Fruit fly (Drosophila melanogaster) whole organism, wandering third instar larva: ENCODE measurements around the gene Tk.

Source experiments
- Abd-B ChIP-seq: fragments of >200 bp; optimal IDR thresholded peaks from 2 replicates; lab custom pipeline; 2017; ENCODE audit warnings: missing biosample characterization, missing genetic modification characterization
- CG32264 ChIP-seq: fragments of 200-800 bp; sonication (Bioruptor generic); optimal IDR thresholded peaks from 2 replicates; lab custom pipeline; 2016; ENCODE audit warnings: missing biosample characterization, missing genetic modification characterization
- CG9705 ChIP-seq: fragments of 200-800 bp; sonication (Bioruptor generic); optimal IDR thresholded peaks from 2 replicates; lab custom pipeline; 2018; ENCODE audit warnings: missing biosample characterization, mild to moderate bottlenecking, missing genetic modification characterization
- CrebA ChIP-seq: fragments of 200-800 bp; sonication (Bioruptor generic); optimal IDR thresholded peaks from 2 replicates; lab custom pipeline; 2016; ENCODE audit warnings: missing biosample characterization, mild to moderate bottlenecking, missing genetic modification characterization, borderline replicate concordance
- Dfd ChIP-seq: fragments of >200 bp; optimal IDR thresholded peaks from 2 replicates; lab custom pipeline; 2017; ENCODE audit warnings: missing biosample characterization, missing genetic modification characterization
- Dif ChIP-seq: fragments of 200-275, 200-300 bp; sonication (Bioruptor generic); optimal IDR thresholded peaks from 2 replicates; lab custom pipeline; 2018; ENCODE audit warnings: missing biosample characterization, missing genetic modification characterization; ENCODE audit not compliant: partially characterized antibody
- GATAd ChIP-seq: sonication (Bioruptor generic); optimal IDR thresholded peaks from 2 replicates; lab custom pipeline; 2016; ENCODE audit warnings: missing biosample characterization, missing genetic modification characterization
- HLH106 ChIP-seq: fragments of 200-800 bp; optimal IDR thresholded peaks from 3 replicates; lab custom pipeline; 2019; ENCODE audit warnings: missing biosample characterization, mild to moderate bottlenecking, missing genetic modification characterization, moderate library complexity
- Hnf4 ChIP-seq: fragments of 200-800 bp; sonication (Bioruptor generic); optimal IDR thresholded peaks from 2 replicates; lab custom pipeline; 2016; ENCODE audit warnings: missing biosample characterization, mild to moderate bottlenecking, missing genetic modification characterization
- Hr78 ChIP-seq: fragments of >200 bp; optimal IDR thresholded peaks from 2 replicates; lab custom pipeline; 2017; ENCODE audit warnings: missing biosample characterization, missing genetic modification characterization
- Hr83 ChIP-seq: fragments of 200-300 bp; sonication (Bioruptor generic); optimal IDR thresholded peaks from 2 replicates; lab custom pipeline; 2016; ENCODE audit warnings: missing biosample characterization, mild to moderate bottlenecking, missing genetic modification characterization, moderate library complexity; ENCODE audit not compliant: poor library complexity, severe bottlenecking
- Jra ChIP-seq: sonication (Bioruptor generic); optimal IDR thresholded peaks from 2 replicates; lab custom pipeline; 2016; ENCODE audit warnings: missing biosample characterization, missing genetic modification characterization
- Mio ChIP-seq: sonication (Bioruptor generic); optimal IDR thresholded peaks from 2 replicates; lab custom pipeline; 2016; ENCODE audit warnings: missing biosample characterization, missing genetic modification characterization
- Myc ChIP-seq: fragments of >200 bp; optimal IDR thresholded peaks from 2 replicates; lab custom pipeline; 2017
- N ChIP-seq: fragments of >200 bp; optimal IDR thresholded peaks from 2 replicates; lab custom pipeline; 2018; ENCODE audit warnings: missing biosample characterization, missing external identifiers, missing genetic modification characterization
- OdsH ChIP-seq: fragments of 200-800 bp; sonication (Bioruptor generic); optimal IDR thresholded peaks from 2 replicates; lab custom pipeline; 2016; ENCODE audit warnings: missing biosample characterization, mild to moderate bottlenecking, missing genetic modification characterization
- Rel ChIP-seq, 2 experiments: fragments of 200-800 bp; sonication (Bioruptor generic) in 1 of 2; optimal IDR thresholded peaks; 2 replicates in 1 of 2; 3 replicates in 1 of 2; lab custom pipeline; 2016 to 2019; ENCODE audit warnings: mild to moderate bottlenecking in 2 of 2, missing biosample characterization in 2 of 2, missing genetic modification characterization in 2 of 2, moderate library complexity in 1 of 2
- Sp1 ChIP-seq: fragments of 200-800 bp; sonication (Bioruptor generic); optimal IDR thresholded peaks from 3 replicates; lab custom pipeline; 2019; ENCODE audit warnings: missing biosample characterization, mild to moderate bottlenecking, missing genetic modification characterization, moderate library complexity
- Vsx2 ChIP-seq: fragments of 200-300, 225-300 bp; sonication (Bioruptor generic); optimal IDR thresholded peaks from 2 replicates; lab custom pipeline; 2018; ENCODE audit warnings: missing biosample characterization, missing genetic modification characterization; ENCODE audit not compliant: partially characterized antibody
- br ChIP-seq: fragments of 200-800 bp; sonication (Bioruptor generic); optimal IDR thresholded peaks from 2 replicates; lab custom pipeline; 2016; ENCODE audit warnings: missing biosample characterization, missing genetic modification characterization
- brk ChIP-seq: fragments of 200-800 bp; sonication (Bioruptor generic); optimal IDR thresholded peaks from 2 replicates; lab custom pipeline; 2016; ENCODE audit warnings: missing biosample characterization, mild to moderate bottlenecking, missing genetic modification characterization
- dl ChIP-seq, 2 experiments: fragments of 175-275, 200-275 bp in 1 of 2; fragments of 200-275 bp in 1 of 2; sonication (Bioruptor generic); optimal IDR thresholded peaks; lab custom pipeline; 2018; ENCODE audit warnings: mild to moderate bottlenecking in 2 of 2, missing biosample characterization in 2 of 2, missing genetic modification characterization in 2 of 2, moderate library complexity in 2 of 2; ENCODE audit not compliant: partially characterized antibody in 2 of 2, insufficient read depth in 1 of 2
- dmrt93B ChIP-seq: fragments of 200-800 bp; sonication (Bioruptor generic); optimal IDR thresholded peaks from 2 replicates; lab custom pipeline; 2018; ENCODE audit warnings: missing biosample characterization, mild to moderate bottlenecking, missing genetic modification characterization
- dsf ChIP-seq: sonication (Bioruptor generic); optimal IDR thresholded peaks from 2 replicates; lab custom pipeline; 2016; ENCODE audit warnings: missing biosample characterization, missing genetic modification characterization, borderline replicate concordance
- ey ChIP-seq: fragments of 200-800 bp; sonication (Bioruptor generic); optimal IDR thresholded peaks from 2 replicates; lab custom pipeline; 2016; ENCODE audit warnings: missing biosample characterization, missing genetic modification characterization
- foxo ChIP-seq, 2 experiments: fragments of 200-800 bp; sonication (Bioruptor generic); optimal IDR thresholded peaks; 2 replicates in 1 of 2; 3 replicates in 1 of 2; lab custom pipeline; 2016 to 2017; ENCODE audit warnings: missing biosample characterization in 2 of 2, missing genetic modification characterization in 2 of 2
- fru ChIP-seq: fragments of 200-800 bp; sonication (Bioruptor generic); optimal IDR thresholded peaks from 3 replicates; lab custom pipeline; 2016; ENCODE audit warnings: missing biosample characterization, mild to moderate bottlenecking, missing genetic modification characterization
- h ChIP-seq: fragments of 200-800 bp; sonication (Bioruptor generic); optimal IDR thresholded peaks from 3 replicates; lab custom pipeline; 2016; ENCODE audit warnings: missing biosample characterization, mild to moderate bottlenecking, missing genetic modification characterization
- jim ChIP-seq: fragments of 175-275, 200-325 bp; sonication (Bioruptor generic); optimal IDR thresholded peaks from 2 replicates; lab custom pipeline; 2016; ENCODE audit warnings: missing biosample characterization, mild to moderate bottlenecking, missing genetic modification characterization
- lola ChIP-seq: fragments of >200 bp; optimal IDR thresholded peaks from 2 replicates; lab custom pipeline; 2017; ENCODE audit warnings: missing biosample characterization, missing genetic modification characterization
- pan ChIP-seq: fragments of >200 bp; optimal IDR thresholded peaks from 2 replicates; lab custom pipeline; 2017
- psq ChIP-seq: fragments of 200-800 bp; sonication (Bioruptor generic); optimal IDR thresholded peaks from 3 replicates; lab custom pipeline; 2017; ENCODE audit warnings: missing biosample characterization, mild to moderate bottlenecking, missing genetic modification characterization, moderate library complexity
- rgr ChIP-seq: fragments of 200-800 bp; sonication (Bioruptor generic); optimal IDR thresholded peaks from 3 replicates; lab custom pipeline; 2016; ENCODE audit warnings: missing biosample characterization, mild to moderate bottlenecking, missing genetic modification characterization
- sage ChIP-seq: fragments of 200-800 bp; sonication (Bioruptor generic); optimal IDR thresholded peaks from 2 replicates; lab custom pipeline; 2016; ENCODE audit warnings: missing biosample characterization, mild to moderate bottlenecking, missing genetic modification characterization
- sv ChIP-seq: fragments of 200-800 bp; sonication (Bioruptor generic); optimal IDR thresholded peaks from 3 replicates; lab custom pipeline; 2016; ENCODE audit warnings: missing biosample characterization, missing genetic modification characterization
- tai ChIP-seq: sonication (Bioruptor generic); optimal IDR thresholded peaks from 2 replicates; lab custom pipeline; 2016; ENCODE audit warnings: missing biosample characterization, missing genetic modification characterization
- usp ChIP-seq: fragments of >200 bp; optimal IDR thresholded peaks from 2 replicates; lab custom pipeline; 2017; ENCODE audit warnings: missing biosample characterization, missing genetic modification characterization
- woc ChIP-seq: sonication (Bioruptor generic); optimal IDR thresholded peaks from 2 replicates; lab custom pipeline; 2016; ENCODE audit warnings: missing biosample characterization, mild to moderate bottlenecking, missing genetic modification characterization

The Tk gene

dm6 chr3R:12006417-12006816 is 1.1 kb upstream of the Tk start:
- no peak for TF ChIP-seq Sp1
- no peak for TF ChIP-seq Jra
- TF ChIP-seq br (GFP tag; lab: Kevin White, UChicago) = no peak
- TF ChIP-seq Abd-B (GFP tag; lab: Kevin White, UChicago) = no peak
- TF ChIP-seq dmrt93B (GFP tag; lab: Kevin White, UChicago) = no peak

dm6 chr3R:11999074-11999473 is 6.2 kb downstream of the Tk start, which contains the start of gene Ect3:
Gene Ect3 (plus strand): TSS chr3R:11999278.
- TF ChIP-seq h (no peak), tai (GFP tag; lab: Kevin White, UChicago) (no peak)

- TF ChIP-seq Dfd (peak; percentile 39), woc (GFP tag; lab: Kevin White, UChicago) (no peak)
Observed at dm6 chr3R:11998130-11998529, 7.1 kb downstream of the Tk start.

dm6 chr3R:11992934-11993670 is 12.2 kb downstream of the Tk start, which contains the start of gene mfas:
Gene mfas (minus strand): TSS chr3R:11993315.
- peak; percentile 58 for TF ChIP-seq fru
- no peak for TF ChIP-seq woc (GFP tag; lab: Kevin White, UChicago)
- no peak for TF ChIP-seq Abd-B (GFP tag; lab: Kevin White, UChicago)
- TF ChIP-seq sage (GFP tag; lab: Kevin White, UChicago) = no peak
- TF ChIP-seq lola (GFP tag; lab: Kevin White, UChicago) = no peak
- no peak for TF ChIP-seq Myc (lab: Kevin White, UChicago)
- peak; percentile 14 for TF ChIP-seq Jra
- TF ChIP-seq HLH106 = no peak
- peak; percentile 22 for TF ChIP-seq rgr (GFP tag; lab: Kevin White, UChicago)
- peak; percentile 18 for TF ChIP-seq tai (GFP tag; lab: Kevin White, UChicago)
- TF ChIP-seq Vsx2 (GFP tag; lab: Kevin White, UChicago) = no peak
- no peak for TF ChIP-seq Dif (GFP tag; lab: Kevin White, UChicago)
- peak; percentile 4 for TF ChIP-seq h
- no peak for TF ChIP-seq Sp1
- no peak for TF ChIP-seq GATAd (GFP tag; lab: Kevin White, UChicago)
- TF ChIP-seq N = no peak
- TF ChIP-seq Mio = no peak
- TF ChIP-seq Hr78 = no peak
- TF ChIP-seq psq (GFP tag; lab: Kevin White, UChicago) = no peak
- TF ChIP-seq jim (GFP tag; lab: Kevin White, UChicago) = no peak
- TF ChIP-seq Hnf4 (GFP tag; lab: Kevin White, UChicago) = no peak
- TF ChIP-seq dsf (GFP tag; lab: Kevin White, UChicago) = no peak
- TF ChIP-seq brk = no peak
- no peak for TF ChIP-seq ey (GFP tag; lab: Kevin White, UChicago)
- no peak for TF ChIP-seq dmrt93B (GFP tag; lab: Kevin White, UChicago)
- no peak for TF ChIP-seq CG9705 (GFP tag; lab: Kevin White, UChicago)
- no peak for TF ChIP-seq Dfd
- TF ChIP-seq pan (lab: Kevin White, UChicago) = no peak
- no peak for TF ChIP-seq OdsH (GFP tag; lab: Kevin White, UChicago)
- peak; percentile 6 for TF ChIP-seq br (GFP tag; lab: Kevin White, UChicago)
- TF ChIP-seq Rel (GFP tag; optimal IDR thresholded peaks at IDR 0.05; lab: Kevin White, UChicago) = no peak
- TF ChIP-seq Rel (tag; optimal IDR thresholded peaks at IDR 0.05; lab: Kevin White, UChicago) = no peak
- TF ChIP-seq CG32264 = no peak
- TF ChIP-seq foxo (GFP tag; optimal IDR thresholded peaks at IDR 0.05; lab: Kevin White, UChicago) = no peak
- no peak for TF ChIP-seq dl (GFP tag; optimal IDR thresholded peaks at IDR 0.05; lab: Kevin White, UChicago; ENCODE audit: insufficient read depth in 1 of 2, partially characterized antibody in 2 of 2)
- no peak for TF ChIP-seq sv
- peak; percentile 49 for TF ChIP-seq Hr83
- TF ChIP-seq CrebA (GFP tag; lab: Kevin White, UChicago) = no peak
- TF ChIP-seq usp (GFP tag; lab: Kevin White, UChicago) = no peak
